Fruit fly (Drosophila melanogaster): ENCODE measurements around the gene cact.

cact gene

DNA sequence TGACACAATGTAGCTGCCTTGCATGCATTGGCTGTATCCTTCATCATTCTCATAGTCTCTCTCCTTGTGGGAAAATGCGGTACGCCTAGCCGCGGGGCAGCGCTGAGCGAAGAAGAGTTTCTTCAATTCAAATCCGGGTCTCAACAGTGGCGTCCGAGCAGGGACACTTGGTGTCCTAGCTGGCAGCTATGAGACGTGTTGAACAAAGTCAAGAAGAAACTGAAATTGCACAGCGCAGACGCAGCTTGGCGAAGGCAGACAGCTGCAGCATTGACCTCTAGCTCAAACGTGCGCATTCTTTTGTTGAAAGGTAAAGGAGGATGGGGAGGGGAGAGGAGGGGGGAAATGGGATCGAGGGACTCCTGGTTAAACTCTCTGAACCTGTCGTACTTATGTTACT lies 62.3 kb downstream of the cact start (continued):
- no peak for TF ChIP-seq sim (GFP tag; IDR thresholded peaks at IDR 0.05)
- TF ChIP-seq h (optimal IDR thresholded peaks at IDR 0.05), result no peak
- no peak for TF ChIP-seq lab (GFP tag; optimal IDR thresholded peaks at IDR 0.05)
- TF ChIP-seq CG32532 (GFP tag; IDR thresholded peaks at IDR 0.05), result no peak
- no peak for TF ChIP-seq hbn (GFP tag; IDR thresholded peaks at IDR 0.05; ENCODE audit: partially characterized antibody)
- TF ChIP-seq vnd (GFP tag; IDR thresholded peaks at IDR 0.05; ENCODE audit: partially characterized antibody), result no peak
- TF ChIP-seq CG6272 (GFP tag; IDR thresholded peaks at IDR 0.05), result no peak
- TF ChIP-seq Ptx1 (GFP tag; IDR thresholded peaks at IDR 0.05), result no peak
- no peak for TF ChIP-seq rib (GFP tag; IDR thresholded peaks at IDR 0.05)
- no peak for TF ChIP-seq HHEX (GFP tag; optimal IDR thresholded peaks at IDR 0.05)
- TF ChIP-seq slou (GFP tag; optimal IDR thresholded peaks at IDR 0.05), result no peak

Data from whole organism, embryonic.